Worm (Caenorhabditis elegans): ENCODE data around the gene srh-239.

srh-239 gene

ce11 chrV:15417822-15418221 lies 27.7 kb upstream of the srh-239 start, which contains the start of gene T06E6.10:
T06E6.10 (plus strand) TSS chrV:15418122.
- TF ChIP-seq ets-4 (tag; optimal IDR thresholded peaks at IDR 0.05), result no peak
- TF ChIP-seq unc-3 (GFP tag; conservative IDR thresholded peaks at IDR 0.05), result no peak
- TF ChIP-seq unc-3 (tag; optimal IDR thresholded peaks at IDR 0.05), result no peak
- TF ChIP-seq ceh-18 (tag; optimal IDR thresholded peaks at IDR 0.05), result no peak
- no peak for TF ChIP-seq lim-6 (tag; optimal IDR thresholded peaks at IDR 0.05)
- no peak for TF ChIP-seq che-1 (tag; optimal IDR thresholded peaks at IDR 0.05)
- TF ChIP-seq pha-4 (tag; optimal IDR thresholded peaks at IDR 0.05), result no peak
- TF ChIP-seq ceh-19 (GFP tag; optimal IDR thresholded peaks at IDR 0.05), result no peak
- TF ChIP-seq pat-9 (tag; optimal IDR thresholded peaks at IDR 0.05), result no peak
- TF ChIP-seq C08G9.2 (tag; optimal IDR thresholded peaks at IDR 0.05), result no peak
- TF ChIP-seq pros-1 (tag; optimal IDR thresholded peaks at IDR 0.05), result no peak
- TF ChIP-seq eyg-1 (tag; optimal IDR thresholded peaks at IDR 0.05), result no peak
- no peak for TF ChIP-seq ttx-3 (tag; optimal IDR thresholded peaks at IDR 0.05)

ce11 chrV:15423601-15424000 lies 21.9 kb upstream of the srh-239 start, which contains the start of gene fbxa-104:
fbxa-104 (minus strand) TSS chrV:15423683.
- TF ChIP-seq che-1 (tag; optimal IDR thresholded peaks at IDR 0.05) (no peak), syd-9 (tag; optimal IDR thresholded peaks at IDR 0.05) (no peak)

ce11 chrV:15425368-15426091 lies 20.0 kb upstream of the srh-239 start, which contains the start of gene Y36E3A.2:
Y36E3A.2 (plus strand) TSS chrV:15426041.
- TF ChIP-seq fax-1 (tag; optimal IDR thresholded peaks at IDR 0.05) (no peak), odd-2 (tag; optimal IDR thresholded peaks at IDR 0.05) (no peak), K02D7.2 (tag; optimal IDR thresholded peaks at IDR 0.05) (no peak), ceh-14 (tag; optimal IDR thresholded peaks at IDR 0.05) (no peak), sdc-2 (tag; optimal IDR thresholded peaks at IDR 0.05) (no peak), ref-2 (tag; optimal IDR thresholded peaks at IDR 0.05) (no peak), Y22D7AL.16 (tag; optimal IDR thresholded peaks at IDR 0.05) (no peak)

- TF ChIP-seq C38D4.7 (GFP tag; optimal IDR thresholded peaks at IDR 0.05), result no peak
Observed at ce11 chrV:15426944-15427343, 18.6 kb upstream of the srh-239 start, which contains the start of gene fbxa-209. fbxa-209 (minus strand) TSS chrV:15427044.

DNA sequence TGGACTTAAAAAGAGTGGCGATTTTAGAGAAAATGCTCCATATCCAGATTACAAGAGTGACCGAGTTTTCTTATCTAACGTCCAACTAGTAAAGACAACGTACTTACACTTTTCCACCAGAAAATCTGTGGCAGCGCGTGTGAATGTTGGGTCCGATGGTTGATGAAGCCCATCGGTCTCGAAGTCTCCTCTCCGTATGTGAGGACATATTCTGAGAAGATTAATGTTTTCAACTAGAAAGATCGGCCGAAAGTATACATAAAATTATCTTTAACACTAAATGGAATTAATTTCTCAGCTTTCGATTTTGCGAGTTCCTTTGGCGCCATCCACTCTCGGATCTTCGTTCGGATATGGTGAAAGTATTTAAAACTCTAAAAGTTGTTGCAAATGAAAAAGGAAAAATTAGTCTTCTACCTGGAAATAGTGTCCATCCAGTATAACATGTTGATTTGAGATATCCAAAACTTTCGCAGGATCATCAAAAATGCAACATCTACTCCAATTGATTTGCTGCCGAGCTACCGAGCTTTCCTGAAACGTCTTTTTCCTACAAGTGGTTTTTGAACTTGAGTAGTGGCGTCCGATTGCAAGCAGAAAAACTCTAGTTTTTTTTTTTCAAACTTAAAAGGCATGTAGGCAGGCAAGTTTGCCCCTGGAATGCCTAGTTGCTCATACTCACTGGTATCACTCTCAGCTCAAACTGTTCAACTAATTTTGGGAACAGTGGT lies 14.1 kb upstream of the srh-239 start:
- TF ChIP-seq K09A11.1 (tag; optimal IDR thresholded peaks at IDR 0.05; ENCODE audit: insufficient read depth) (no peak), ceh-45 (GFP tag; IDR thresholded peaks at IDR 0.05) (0 out of 2 replicates have a peak, but pooled peaks have one; percentile 28)

DNA sequence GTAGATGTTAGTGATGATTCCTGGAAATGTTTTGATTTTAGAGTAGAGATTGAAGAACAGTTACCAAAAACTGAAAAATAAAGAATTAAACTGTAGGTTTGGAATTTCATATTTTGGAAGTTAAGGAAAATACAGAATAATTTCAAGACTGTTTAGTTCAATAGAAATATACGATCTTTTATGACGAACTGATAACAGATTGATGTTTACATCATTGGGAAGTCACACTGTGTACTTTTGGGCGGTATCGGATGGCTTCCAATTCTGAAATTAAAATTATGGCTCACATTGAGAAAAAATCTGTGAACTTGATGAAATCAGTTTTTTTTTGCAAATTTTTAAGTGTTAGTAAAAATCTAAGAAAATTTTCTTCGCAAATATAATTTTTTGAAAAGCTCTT lies 13.1 kb upstream of the srh-239 start, which contains the start of gene T26H5.8:
TSS of gene T26H5.8 (minus strand) at position 270 of the 400 bp plus-strand sequence.
- TF ChIP-seq elt-2 (tag; optimal IDR thresholded peaks at IDR 0.05), result no peak
- TF ChIP-seq C38D4.7 (GFP tag; optimal IDR thresholded peaks at IDR 0.05), result no peak
- TF ChIP-seq sox-4 (tag; optimal IDR thresholded peaks at IDR 0.05), result no peak
- TF ChIP-seq unc-42 (tag; optimal IDR thresholded peaks at IDR 0.05), result no peak
- TF ChIP-seq ceh-19 (GFP tag; optimal IDR thresholded peaks at IDR 0.05), result no peak
- TF ChIP-seq ama-1 (optimal IDR thresholded peaks at IDR 0.05), result no peak
- TF ChIP-seq pha-2 (tag; optimal IDR thresholded peaks at IDR 0.05), result no peak
- no peak for TF ChIP-seq nhr-232 (tag; optimal IDR thresholded peaks at IDR 0.05)
- no peak for TF ChIP-seq odd-2 (tag; optimal IDR thresholded peaks at IDR 0.05)
- no peak for TF ChIP-seq Y22D7AL.16 (tag; optimal IDR thresholded peaks at IDR 0.05)
- no peak for TF ChIP-seq nfya-1 (tag; optimal IDR thresholded peaks at IDR 0.05)
- no peak for TF ChIP-seq hlh-13 (GFP tag; optimal IDR thresholded peaks at IDR 0.05)
- TF ChIP-seq ceh-18 (tag; optimal IDR thresholded peaks at IDR 0.05), result no peak
- no peak for TF ChIP-seq ahr-1 (tag; optimal IDR thresholded peaks at IDR 0.05)
- TF ChIP-seq ref-2 (tag; optimal IDR thresholded peaks at IDR 0.05), result no peak
- TF ChIP-seq ceh-48 (tag; optimal IDR thresholded peaks at IDR 0.05), result no peak
- no peak for TF ChIP-seq ceh-30 (tag; optimal IDR thresholded peaks at IDR 0.05)
- TF ChIP-seq dmd-4 (tag; optimal IDR thresholded peaks at IDR 0.05; ENCODE audit: borderline replicate concordance), result no peak
- no peak for TF ChIP-seq rnt-1 (tag; optimal IDR thresholded peaks at IDR 0.05)
- TF ChIP-seq madf-2 (tag; optimal IDR thresholded peaks at IDR 0.05), result no peak

Measured in whole organism, late embryonic.